Worm (Caenorhabditis elegans): ENCODE measurements around the gene Y105C5B.5.

ce11 chrIV:15931833-15932232, 30.8 kb upstream of the Y105C5B.5 start:
- TF ChIP-seq eyg-1 (tag; optimal IDR thresholded peaks at IDR 0.05) (no peak), nfya-1 (tag; optimal IDR thresholded peaks at IDR 0.05) (no peak), ceh-19 (GFP tag; optimal IDR thresholded peaks at IDR 0.05) (no peak), hlh-13 (GFP tag; optimal IDR thresholded peaks at IDR 0.05) (peak; percentile 32), dve-1 (tag; optimal IDR thresholded peaks at IDR 0.05) (no peak), unc-86 (tag; optimal IDR thresholded peaks at IDR 0.05) (no peak), tbx-2 (tag; optimal IDR thresholded peaks at IDR 0.05) (no peak), hlh-15 (tag; optimal IDR thresholded peaks at IDR 0.05) (no peak)

Data from whole organism, late embryonic.